Fruit fly (Drosophila melanogaster) whole organism, prepupa: Measurements from ENCODE around the gene CG13631.

ENCODE experiments used
- CG11294 ChIP-seq: fragments of 200-800 bp; sonication (Bioruptor generic); IDR thresholded peaks from 2 replicates; pipeline ENCODE4 v1.3.6; 2022; ENCODE audit warnings: missing biosample characterization, missing genetic modification characterization
- CG11902 ChIP-seq: fragments of 200-800 bp; sonication (Bioruptor generic); optimal IDR thresholded peaks from 3 replicates; lab custom pipeline; 2016; ENCODE audit warnings: missing biosample characterization, missing genetic modification characterization
- CG16779 ChIP-seq: fragments of 200-800 bp; sonication (Bioruptor generic); optimal IDR thresholded peaks from 3 replicates; lab custom pipeline; 2017; ENCODE audit warnings: missing biosample characterization, mild to moderate bottlenecking, missing genetic modification characterization
- CG31627 ChIP-seq: fragments of 200-800 bp; sonication (Bioruptor generic); optimal IDR thresholded peaks from 3 replicates; lab custom pipeline; 2016; ENCODE audit warnings: missing biosample characterization, missing genetic modification characterization
- CG34406 ChIP-seq: fragments of 200-800 bp; sonication (Bioruptor generic); optimal IDR thresholded peaks from 3 replicates; lab custom pipeline; 2016; ENCODE audit warnings: missing biosample characterization, missing genetic modification characterization
- CG6276 ChIP-seq: fragments of 200-800 bp; sonication (Bioruptor generic); optimal IDR thresholded peaks from 2 replicates; lab custom pipeline; 2017; ENCODE audit warnings: missing biosample characterization, mild to moderate bottlenecking, missing genetic modification characterization
- CG6808 ChIP-seq: fragments of 200-800 bp; sonication (Bioruptor generic); optimal IDR thresholded peaks from 3 replicates; lab custom pipeline; 2017; ENCODE audit warnings: missing biosample characterization, missing genetic modification characterization, mild to moderate bottlenecking, moderate library complexity, missing genetic modification reagents
- CG8319 ChIP-seq: fragments of 200-800 bp; sonication (Bioruptor generic); optimal IDR thresholded peaks from 3 replicates; lab custom pipeline; 2016; ENCODE audit warnings: missing biosample characterization, missing genetic modification characterization
- Eip75B ChIP-seq: fragments of 200-800 bp; sonication (Bioruptor generic); optimal IDR thresholded peaks from 3 replicates; lab custom pipeline; 2016; ENCODE audit warnings: missing biosample characterization, missing genetic modification characterization
- Sox14 ChIP-seq: fragments of 200-800 bp; sonication (Bioruptor generic); optimal IDR thresholded peaks from 3 replicates; lab custom pipeline; 2016; ENCODE audit warnings: missing biosample characterization, missing genetic modification characterization
- cyc ChIP-seq: fragments of 200-800 bp; sonication (Bioruptor generic); optimal IDR thresholded peaks from 3 replicates; lab custom pipeline; 2016; ENCODE audit warnings: missing biosample characterization, missing genetic modification characterization
- esn ChIP-seq: fragments of 200-800 bp; sonication (Bioruptor generic); optimal IDR thresholded peaks from 2 replicates; lab custom pipeline; 2016; ENCODE audit warnings: missing biosample characterization, mild to moderate bottlenecking, missing genetic modification characterization, moderate library complexity
- salr ChIP-seq, 2 experiments: fragments of 200-800 bp; sonication (Bioruptor generic); optimal IDR thresholded peaks; 3 replicates each; lab custom pipeline; 2016 to 2018; ENCODE audit warnings: missing biosample characterization in 2 of 2, missing genetic modification characterization in 2 of 2, mild to moderate bottlenecking in 1 of 2
- vri ChIP-seq: fragments of 200-800 bp; sonication (Bioruptor generic); optimal IDR thresholded peaks from 3 replicates; lab custom pipeline; 2016; ENCODE audit warnings: missing biosample characterization, mild to moderate bottlenecking, missing genetic modification characterization

Gene CG13631

DNA sequence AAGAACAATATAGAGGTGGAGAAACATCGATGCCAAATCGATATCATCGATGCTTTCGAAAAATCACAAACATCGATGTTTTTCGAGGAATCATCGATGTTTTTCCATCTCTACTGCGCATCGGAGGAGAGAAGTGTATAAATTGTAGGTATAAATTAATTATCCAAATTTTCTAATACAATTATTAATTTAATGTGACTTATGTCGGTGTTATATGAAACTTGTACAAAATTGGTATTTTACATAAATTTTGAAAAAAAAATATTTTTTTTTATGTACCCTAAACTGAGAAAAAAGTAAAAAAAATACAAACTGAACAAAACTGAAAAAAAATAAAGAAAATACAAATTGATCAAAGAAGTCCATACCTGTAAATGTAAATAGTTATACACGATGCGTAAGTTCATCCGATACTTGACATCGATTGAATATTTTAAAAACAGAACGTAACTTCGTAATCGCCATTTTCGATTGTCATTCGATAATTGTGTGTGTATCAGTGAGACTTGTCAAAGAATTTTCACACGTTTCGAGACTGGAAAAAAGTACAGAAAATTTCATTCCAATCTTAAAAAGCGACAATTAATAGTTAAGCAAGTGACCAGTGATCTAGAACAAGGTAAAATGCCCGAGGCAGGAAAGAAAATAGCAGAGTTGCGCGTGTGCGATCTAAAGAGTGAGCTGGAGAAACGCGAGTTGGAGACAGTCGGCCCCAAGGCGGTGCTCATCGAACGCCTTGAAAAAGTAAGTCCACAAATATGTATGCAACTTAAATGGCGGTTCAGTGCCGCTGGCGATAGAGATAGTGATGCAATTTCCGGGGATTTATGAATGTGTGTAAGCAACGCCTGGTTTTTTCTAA lies 48.1 kb downstream of the CG13631 start, which contains the start of the genes CG5808 and Saf-B:
Gene CG5808 (minus strand): TSS at position 15 of the 862 bp plus-strand sequence.
Gene Saf-B (plus strand): TSS at position 472 of the 862 bp plus-strand sequence.
- no peak for TF ChIP-seq CG6276
- TF ChIP-seq vri, result no peak
- no peak for TF ChIP-seq CG8319
- TF ChIP-seq Eip75B (GFP tag; lab: Kevin White, UChicago), result no peak
- peak; percentile 46 for TF ChIP-seq cyc (GFP tag; lab: Kevin White, UChicago)
- TF ChIP-seq CG16779 (tag; lab: Kevin White, UChicago), result no peak
- no peak for TF ChIP-seq CG11294 (GFP tag; lab: Robert Waterston, UW)
- no peak for TF ChIP-seq CG6808 (GFP tag; lab: Kevin White, UChicago)
- no peak for TF ChIP-seq salr (GFP tag; optimal IDR thresholded peaks at IDR 0.05; lab: Kevin White, UChicago)
- TF ChIP-seq CG11902, result peak; percentile 20
- TF ChIP-seq CG31627 (GFP tag; lab: Kevin White, UChicago), result peak; percentile 10
- peak; percentile 52 for TF ChIP-seq esn (GFP tag; lab: Kevin White, UChicago)
- TF ChIP-seq CG34406, result no peak
- TF ChIP-seq Sox14 (GFP tag; lab: Kevin White, UChicago), result no peak
- TF ChIP-seq, all 60 proteins: peak for 4
